Fruit fly (Drosophila melanogaster): ENCODE data around the gene Or22c.

DNA sequence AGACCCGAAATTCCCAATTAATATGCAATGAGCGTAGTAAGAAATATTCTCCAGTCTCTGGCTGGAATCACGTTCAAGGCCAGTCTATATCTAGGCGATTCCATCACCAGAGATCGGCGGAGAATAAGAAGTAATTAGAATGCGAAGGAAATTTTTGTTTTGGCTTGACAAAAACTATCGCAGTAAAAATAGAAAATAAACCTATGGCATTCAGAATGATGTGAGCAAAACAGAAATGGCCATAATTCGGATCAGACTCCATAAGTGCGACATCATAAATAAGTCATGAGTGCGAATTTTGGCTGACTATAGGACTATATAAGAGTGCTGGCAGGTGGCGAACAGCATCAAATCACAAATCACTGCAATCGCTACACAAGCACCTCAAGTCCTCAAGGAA, 46.3 kb upstream of the Or22c start, which contains the start of gene Nplp4:
- no peak for TF ChIP-seq psq (optimal IDR thresholded peaks at IDR 0.05)
- TF ChIP-seq Sin3A (optimal IDR thresholded peaks at IDR 0.05), result no peak
- no peak for TF ChIP-seq insv (optimal IDR thresholded peaks at IDR 0.05)
- no peak for TF ChIP-seq h (optimal IDR thresholded peaks at IDR 0.05)
- TF ChIP-seq ttk (optimal IDR thresholded peaks at IDR 0.05), result no peak
- TF ChIP-seq Myc (optimal IDR thresholded peaks at IDR 0.05), result no peak

Measured in Kc167 (cell line).